Fruit fly (Drosophila melanogaster) whole organism, embryonic: Measurements from ENCODE around the gene galla-2.

ENCODE experiments used
- CG10366 ChIP-seq: fragments of 200-800 bp; sonication (Bioruptor generic); IDR thresholded peaks from 2 replicates; pipeline ENCODE4 v1.3.6; 2022; ENCODE audit warnings: missing biosample characterization, missing genetic modification characterization
- CG10979 ChIP-seq: fragments of 200-800 bp; sonication (Bioruptor generic); optimal IDR thresholded peaks from 2 replicates; lab custom pipeline; 2018; ENCODE audit warnings: missing biosample characterization, mild to moderate bottlenecking, missing genetic modification characterization, moderate library complexity
- CG11247 ChIP-seq: fragments of 200-800 bp; sonication (Bioruptor generic); IDR thresholded peaks from 2 replicates; pipeline ENCODE4 v1.3.6; 2022; ENCODE audit warnings: missing biosample characterization, missing genetic modification characterization
- CG1233 ChIP-seq: fragments of 200-800 bp; sonication (Bioruptor generic); optimal IDR thresholded peaks from 4 replicates; lab custom pipeline; 2018; ENCODE audit warnings: missing biosample characterization, mild to moderate bottlenecking, missing genetic modification characterization
- CG13424 ChIP-seq: fragments of 200-800 bp; sonication (Bioruptor generic); optimal IDR thresholded peaks from 2 replicates; lab custom pipeline; 2019; ENCODE audit warnings: missing biosample characterization, mild to moderate bottlenecking, missing genetic modification characterization, moderate library complexity
- CG14965 ChIP-seq: fragments of 200-800 bp; sonication (Bioruptor generic); optimal IDR thresholded peaks from 2 replicates; lab custom pipeline; 2016; ENCODE audit warnings: missing biosample characterization, missing genetic modification characterization, borderline replicate concordance
- CG15696 ChIP-seq: fragments of 200-800 bp; sonication (Bioruptor generic); optimal IDR thresholded peaks from 2 replicates; lab custom pipeline; 2019; ENCODE audit warnings: missing biosample characterization, mild to moderate bottlenecking, missing genetic modification characterization, moderate library complexity
- CG16813 ChIP-seq: fragments of 200-800 bp; sonication (Bioruptor generic); IDR thresholded peaks from 3 replicates; pipeline ENCODE4 v1.3.6; 2022; ENCODE audit warnings: missing biosample characterization, missing genetic modification characterization; ENCODE audit not compliant: partially characterized antibody
- CG1792 ChIP-seq: fragments of 200-800 bp; sonication (Bioruptor generic); optimal IDR thresholded peaks from 2 replicates; lab custom pipeline; 2016; ENCODE audit warnings: missing biosample characterization, missing genetic modification characterization
- CG18619 ChIP-seq: fragments of 200-800 bp; sonication (Bioruptor generic); optimal IDR thresholded peaks from 3 replicates; lab custom pipeline; 2017; ENCODE audit warnings: missing biosample characterization, mild to moderate bottlenecking, missing genetic modification characterization
- CG2116 ChIP-seq: fragments of 200-800 bp; sonication (Bioruptor generic); optimal IDR thresholded peaks from 3 replicates; lab custom pipeline; 2018; ENCODE audit warnings: missing biosample characterization, mild to moderate bottlenecking, missing genetic modification characterization
- CG2889 ChIP-seq: fragments of 200-800 bp; sonication (Bioruptor generic); IDR thresholded peaks from 3 replicates; pipeline ENCODE4 v1.3.6; 2022; ENCODE audit warnings: missing biosample characterization, missing genetic modification characterization
- CG30020 ChIP-seq: fragments of 200-800 bp; optimal IDR thresholded peaks from 2 replicates; lab custom pipeline; 2019; ENCODE audit warnings: missing biosample characterization, mild to moderate bottlenecking, missing genetic modification characterization, moderate library complexity
- CG31388 ChIP-seq: fragments of 200-800 bp; sonication (Bioruptor generic); optimal IDR thresholded peaks from 2 replicates; lab custom pipeline; 2016; ENCODE audit warnings: missing biosample characterization, missing genetic modification characterization
- CG32532 ChIP-seq: fragments of 200-800 bp; sonication (Bioruptor generic); IDR thresholded peaks from 2 replicates; pipeline ENCODE4 v1.3.6; 2022; ENCODE audit warnings: missing biosample characterization, missing genetic modification characterization
- CG34422 ChIP-seq: fragments of 200-800 bp; sonication (Bioruptor generic); IDR thresholded peaks from 3 replicates; pipeline ENCODE4 v1.3.6; 2022; ENCODE audit warnings: missing biosample characterization, missing genetic modification characterization
- CG3995 ChIP-seq: fragments of 200-800 bp; sonication (Bioruptor generic); optimal IDR thresholded peaks from 3 replicates; lab custom pipeline; 2016; ENCODE audit warnings: missing biosample characterization, missing genetic modification characterization
- CG4328 ChIP-seq: fragments of 200-800 bp; sonication (Bioruptor generic); optimal IDR thresholded peaks from 3 replicates; lab custom pipeline; 2017; ENCODE audit warnings: missing biosample characterization, missing genetic modification reagents, missing genetic modification characterization
- CG4424 ChIP-seq: fragments of 200-800 bp; sonication (Bioruptor generic); optimal IDR thresholded peaks from 3 replicates; lab custom pipeline; 2016; ENCODE audit warnings: missing biosample characterization, missing genetic modification characterization
- CG7556 ChIP-seq: fragments of 200-800 bp; sonication (Bioruptor generic); optimal IDR thresholded peaks from 2 replicates; lab custom pipeline; 2017; ENCODE audit warnings: missing biosample characterization, mild to moderate bottlenecking, missing genetic modification characterization
- CG8359 ChIP-seq: fragments of 200-800 bp; sonication (Bioruptor generic); optimal IDR thresholded peaks from 2 replicates; lab custom pipeline; 2017; ENCODE audit warnings: missing biosample characterization, mild to moderate bottlenecking, missing genetic modification characterization, borderline replicate concordance
- CG9215 ChIP-seq: fragments of 200-800 bp; sonication (Bioruptor generic); IDR thresholded peaks from 2 replicates; pipeline ENCODE4 v1.3.6; 2022; ENCODE audit warnings: missing biosample characterization, missing genetic modification characterization
- D ChIP-seq, 2 experiments: fragments of 200-800 bp in 1 of 2; fragments of >200 bp in 1 of 2; sonication (Bioruptor generic) in 1 of 2; optimal IDR thresholded peaks; 2 replicates in 1 of 2; 3 replicates in 1 of 2; lab custom pipeline; 2017; ENCODE audit warnings: mild to moderate bottlenecking in 1 of 2, missing biosample characterization in 1 of 2, missing genetic modification characterization in 1 of 2, missing genetic modification reagents in 1 of 2
- Dip2 ChIP-seq: fragments of 200-800 bp; sonication (Bioruptor generic); IDR thresholded peaks from 2 replicates; pipeline ENCODE4 v1.3.6; 2022; ENCODE audit warnings: missing biosample characterization, missing genetic modification characterization
- HLH54F ChIP-seq: fragments of 200-800 bp; sonication (Bioruptor generic); optimal IDR thresholded peaks from 3 replicates; lab custom pipeline; 2016; ENCODE audit warnings: missing biosample characterization, missing genetic modification characterization
- Hmr ChIP-seq: fragments of 200-800 bp; sonication (Bioruptor generic); optimal IDR thresholded peaks from 3 replicates; lab custom pipeline; 2017; ENCODE audit warnings: mild to moderate bottlenecking, missing biosample characterization, missing genetic modification reagents, missing genetic modification characterization
- Hsf ChIP-seq: fragments of 200-800 bp; sonication (Bioruptor generic); optimal IDR thresholded peaks from 3 replicates; lab custom pipeline; 2016; ENCODE audit warnings: missing biosample characterization, missing genetic modification characterization
- Lpt ChIP-seq: fragments of >200 bp; optimal IDR thresholded peaks from 2 replicates; lab custom pipeline; 2018; ENCODE audit warnings: missing biosample characterization, missing genetic modification characterization
- Med ChIP-seq: fragments of 200-800 bp; sonication (Bioruptor generic); peaks from one replicate; lab custom pipeline; 2016; ENCODE audit warnings: missing biosample characterization, missing genetic modification characterization, mild to moderate bottlenecking, inconsistent platforms, moderate library complexity
- NC2α ChIP-seq: fragments of 200-800 bp; sonication (Bioruptor generic); optimal IDR thresholded peaks from 2 replicates; lab custom pipeline; 2016; ENCODE audit warnings: missing biosample characterization, missing genetic modification characterization
- PHDP ChIP-seq: fragments of 200-800 bp; sonication (Bioruptor generic); optimal IDR thresholded peaks from 3 replicates; lab custom pipeline; 2018; ENCODE audit warnings: missing biosample characterization, mild to moderate bottlenecking, missing genetic modification characterization, moderate library complexity
- Ravus ChIP-seq: fragments of 200-800 bp; sonication (Bioruptor generic); IDR thresholded peaks from 2 replicates; pipeline ENCODE4 v1.3.6; 2022; ENCODE audit warnings: missing biosample characterization, missing genetic modification characterization
- cas ChIP-seq: fragments of 200-800 bp; sonication (Bioruptor generic); IDR thresholded peaks from 2 replicates; pipeline ENCODE4 v1.3.6; 2022; ENCODE audit warnings: missing biosample characterization, missing genetic modification characterization
- chm ChIP-seq: fragments of 200-800 bp; sonication (Bioruptor generic); IDR thresholded peaks from 2 replicates; pipeline ENCODE4 v1.3.6; 2022; ENCODE audit warnings: missing biosample characterization, missing genetic modification characterization
- corto ChIP-seq: fragments of 200-800 bp; sonication (Bioruptor generic); optimal IDR thresholded peaks from 2 replicates; lab custom pipeline; 2016; ENCODE audit warnings: missing biosample characterization, mild to moderate bottlenecking, missing genetic modification characterization, moderate library complexity
- crol ChIP-seq: fragments of 200-800 bp; sonication (Bioruptor generic); IDR thresholded peaks from 2 replicates; pipeline ENCODE4 v1.3.6; 2022; ENCODE audit warnings: missing biosample characterization, missing genetic modification characterization
- dimm ChIP-seq: fragments of 200-800 bp; sonication (Bioruptor generic); IDR thresholded peaks from 2 replicates; pipeline ENCODE4 v1.3.6; 2022; ENCODE audit warnings: missing biosample characterization, missing genetic modification characterization
- grn ChIP-seq: fragments of 200-800 bp; sonication (Bioruptor generic); optimal IDR thresholded peaks from 3 replicates; lab custom pipeline; 2017; ENCODE audit warnings: missing biosample characterization, missing genetic modification characterization
- kay ChIP-seq: fragments of 200-800 bp; sonication (Bioruptor generic); optimal IDR thresholded peaks from 2 replicates; lab custom pipeline; 2016; ENCODE audit warnings: missing biosample characterization, missing genetic modification characterization
- kni ChIP-seq: fragments of 200-800 bp; sonication (Bioruptor generic); optimal IDR thresholded peaks from 3 replicates; lab custom pipeline; 2017; ENCODE audit warnings: mild to moderate bottlenecking, missing biosample characterization, missing genetic modification reagents, missing genetic modification characterization
- lilli ChIP-seq: fragments of 200-800 bp; sonication (Bioruptor generic); optimal IDR thresholded peaks from 3 replicates; lab custom pipeline; 2016; ENCODE audit warnings: missing biosample characterization, missing genetic modification characterization
- mirr ChIP-seq: fragments of 200-800 bp; sonication (Bioruptor generic); optimal IDR thresholded peaks from 3 replicates; lab custom pipeline; 2018; ENCODE audit warnings: missing biosample characterization, mild to moderate bottlenecking, missing genetic modification characterization
- mld ChIP-seq: fragments of 200-800 bp; sonication (Bioruptor generic); IDR thresholded peaks from 3 replicates; pipeline ENCODE4 v1.3.6; 2022; ENCODE audit warnings: missing biosample characterization, missing genetic modification characterization; ENCODE audit not compliant: partially characterized antibody
- pfk ChIP-seq: fragments of 200-800 bp; sonication (Bioruptor generic); optimal IDR thresholded peaks from 2 replicates; lab custom pipeline; 2018; ENCODE audit warnings: missing biosample characterization, mild to moderate bottlenecking, missing genetic modification characterization, moderate library complexity
- sens-2 ChIP-seq: fragments of 200-800 bp; sonication (Bioruptor generic); IDR thresholded peaks from 2 replicates; pipeline ENCODE4 v1.3.6; 2022; ENCODE audit warnings: missing biosample characterization, missing genetic modification characterization
- sisA ChIP-seq: fragments of 200-800 bp; sonication (Bioruptor generic); IDR thresholded peaks from 2 replicates; pipeline ENCODE4 v1.3.6; 2022; ENCODE audit warnings: missing biosample characterization, missing genetic modification characterization
- stwl ChIP-seq: fragments of 200-800 bp; sonication (Bioruptor generic); optimal IDR thresholded peaks from 3 replicates; lab custom pipeline; 2018; ENCODE audit warnings: missing biosample characterization, mild to moderate bottlenecking, missing genetic modification characterization, moderate library complexity
- tx ChIP-seq: fragments of 200-800 bp; sonication (Bioruptor generic); optimal IDR thresholded peaks from 2 replicates; lab custom pipeline; 2016; ENCODE audit warnings: missing biosample characterization, missing genetic modification characterization
- unc-4 ChIP-seq: fragments of 200-800 bp; sonication (Bioruptor generic); IDR thresholded peaks from 2 replicates; pipeline ENCODE4 v1.3.6; 2022; ENCODE audit warnings: missing biosample characterization, missing genetic modification characterization; ENCODE audit not compliant: partially characterized antibody

The galla-2 gene

DNA sequence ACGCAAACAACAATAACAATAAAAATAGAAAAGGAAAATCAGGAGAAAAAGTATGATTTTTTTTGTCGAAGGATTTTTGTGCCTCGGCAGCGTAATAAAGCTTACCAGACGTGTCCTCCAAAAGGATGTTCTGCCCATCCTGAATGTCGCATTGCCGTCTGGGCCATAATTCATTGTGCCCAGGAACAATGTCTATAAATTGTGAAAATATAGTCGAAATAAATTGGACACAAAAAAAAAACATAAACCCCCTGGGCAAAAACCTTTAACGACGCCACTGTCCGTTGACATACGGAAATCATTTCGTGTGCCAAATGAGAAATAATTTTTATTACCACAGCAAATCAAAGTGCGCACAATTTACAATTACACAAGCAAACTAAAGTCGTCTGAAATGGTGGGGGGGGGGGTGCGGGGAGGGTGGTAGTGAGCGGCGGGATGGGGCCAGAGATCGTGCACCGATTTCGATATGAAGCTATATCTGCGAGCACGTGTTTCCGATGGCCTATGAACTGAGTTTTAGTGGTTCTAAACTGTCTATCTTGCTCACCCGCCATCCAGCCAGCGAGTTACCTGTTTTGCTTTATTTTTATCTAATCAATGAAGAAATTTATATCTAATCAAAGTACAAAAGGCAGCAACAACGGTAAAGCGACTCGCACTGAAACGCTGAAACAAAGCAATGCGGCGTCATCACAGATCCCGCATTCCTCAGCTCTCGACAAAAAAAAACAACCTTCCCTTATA lies 15.9 kb upstream of the galla-2 start (continued):
- TF ChIP-seq CG16813 (GFP tag; lab: Robert Waterston, UW), result no peak
- TF ChIP-seq sisA, result no peak
- peak; percentile 54 for TF ChIP-seq Hmr (GFP tag; lab: Kevin White, UChicago)
- TF ChIP-seq CG2889, result 0 out of 3 replicates have a peak, but pooled peaks have one; percentile 36
- TF ChIP-seq dimm, result no peak
- no peak for TF ChIP-seq CG10979
- peak; percentile 43 for TF ChIP-seq CG7556
- TF ChIP-seq CG8359, result no peak
- no peak for TF ChIP-seq Ravus (GFP tag; lab: Robert Waterston, UW)
- TF ChIP-seq CG11247 (GFP tag; lab: Robert Waterston, UW), result peak; percentile 35
- no peak for TF ChIP-seq CG15696 (tag; lab: Kevin White, UChicago)
- peak; percentile 79 for TF ChIP-seq Med
- peak; percentile 59 for TF ChIP-seq grn (GFP tag; lab: Kevin White, UChicago)
- no peak for TF ChIP-seq Lpt (GFP tag; lab: Kevin White, UChicago)
- TF ChIP-seq Dip2 (GFP tag; lab: Robert Waterston, UW), result no peak
- no peak for TF ChIP-seq CG2116
- TF ChIP-seq unc-4, result no peak
- no peak for TF ChIP-seq kay (GFP tag; lab: Kevin White, UChicago)
- TF ChIP-seq mirr (GFP tag; lab: Kevin White, UChicago), result peak; percentile 17
- TF ChIP-seq pfk, result no peak
- no peak for TF ChIP-seq HLH54F (GFP tag; lab: Kevin White, UChicago)
- no peak for TF ChIP-seq NC2α
- TF ChIP-seq CG30020 (tag; lab: Kevin White, UChicago), result no peak
- no peak for TF ChIP-seq corto (GFP tag; lab: Kevin White, UChicago)
- no peak for TF ChIP-seq CG1233 (GFP tag; lab: Kevin White, UChicago)
- peak; percentile 16; the same call in 1 of the 2 replicates for TF ChIP-seq CG10366 (GFP tag; lab: Robert Waterston, UW)
- peak; percentile 64 for TF ChIP-seq lilli (GFP tag; lab: Kevin White, UChicago)
- TF ChIP-seq CG31388, result no peak
- TF ChIP-seq CG4328 (GFP tag; lab: Kevin White, UChicago), result no peak
- TF ChIP-seq crol (GFP tag; lab: Robert Waterston, UW), result peak; percentile 82
- peak; percentile 38 for TF ChIP-seq Hsf
- peak; percentile 64 for TF ChIP-seq CG32532 (GFP tag; lab: Robert Waterston, UW)
- no peak for TF ChIP-seq chm (GFP tag; lab: Robert Waterston, UW)
- peak; percentile 18 for TF ChIP-seq CG4424 (GFP tag; lab: Kevin White, UChicago)
- TF ChIP-seq CG1792 (GFP tag; lab: Kevin White, UChicago), result peak; percentile 30
- no peak for TF ChIP-seq cas (GFP tag; lab: Robert Waterston, UW)
- TF ChIP-seq stwl (tag; lab: Kevin White, UChicago), result no peak
- TF ChIP-seq PHDP (tag; lab: Kevin White, UChicago), result peak; percentile 28
- no peak for TF ChIP-seq kni (GFP tag; lab: Kevin White, UChicago)
- TF ChIP-seq CG9215 (GFP tag; lab: Robert Waterston, UW), result no peak; the same call in 1 of the 2 replicates
- peak; percentile 18 for TF ChIP-seq CG18619 (GFP tag; lab: Kevin White, UChicago)
- TF ChIP-seq D (optimal IDR thresholded peaks at IDR 0.05; lab: Kevin White, UChicago), result no peak
- TF ChIP-seq D (GFP tag; optimal IDR thresholded peaks at IDR 0.05; lab: Kevin White, UChicago), result no peak
- no peak for TF ChIP-seq tx
- peak; percentile 3 for TF ChIP-seq CG13424 (tag; lab: Kevin White, UChicago)
- no peak for TF ChIP-seq mld (GFP tag; lab: Robert Waterston, UW)
- TF ChIP-seq CG14965 (GFP tag; lab: Kevin White, UChicago), result no peak
- no peak for TF ChIP-seq CG34422
- peak; percentile 12 for TF ChIP-seq CG3995 (GFP tag; lab: Kevin White, UChicago)
- TF ChIP-seq sens-2, result peak; percentile 51; the same call in 1 of the 2 replicates
